Worm (Caenorhabditis elegans) whole organism, mixed stage, embryonic: ENCODE results near the gene Y59A8B.8.

ENCODE experiments used
- ceh-39 ChIP-seq: fragments of 150-350 bp; optimal IDR thresholded peaks from 2 replicates; lab custom pipeline; 2014; ENCODE audit warnings: missing biosample characterization, missing genetic modification characterization
- ham-2 ChIP-seq: fragments of 200-800 bp; sonication (Bioruptor generic); optimal IDR thresholded peaks from 2 replicates; lab custom pipeline; 2018; ENCODE audit warnings: mild to moderate bottlenecking, missing genetic modification characterization, missing compliant biosample characterization
- lin-32 ChIP-seq: fragments of 200-800 bp; sonication (Bioruptor generic); optimal IDR thresholded peaks from 2 replicates; lab custom pipeline; 2018; ENCODE audit warnings: mild to moderate bottlenecking, missing genetic modification characterization, missing compliant biosample characterization
- lsy-2 ChIP-seq: fragments of 150-350 bp; optimal IDR thresholded peaks from 2 replicates; lab custom pipeline; 2014; ENCODE audit warnings: missing biosample characterization, missing genetic modification characterization
- nhr-237 ChIP-seq: fragments of 150-350 bp; optimal IDR thresholded peaks from 2 replicates; lab custom pipeline; 2014; ENCODE audit warnings: missing biosample characterization, missing genetic modification characterization
- ztf-11 ChIP-seq: fragments of 150-350 bp; optimal IDR thresholded peaks from 2 replicates; lab custom pipeline; 2014; ENCODE audit warnings: missing biosample characterization, missing genetic modification characterization

DNA sequence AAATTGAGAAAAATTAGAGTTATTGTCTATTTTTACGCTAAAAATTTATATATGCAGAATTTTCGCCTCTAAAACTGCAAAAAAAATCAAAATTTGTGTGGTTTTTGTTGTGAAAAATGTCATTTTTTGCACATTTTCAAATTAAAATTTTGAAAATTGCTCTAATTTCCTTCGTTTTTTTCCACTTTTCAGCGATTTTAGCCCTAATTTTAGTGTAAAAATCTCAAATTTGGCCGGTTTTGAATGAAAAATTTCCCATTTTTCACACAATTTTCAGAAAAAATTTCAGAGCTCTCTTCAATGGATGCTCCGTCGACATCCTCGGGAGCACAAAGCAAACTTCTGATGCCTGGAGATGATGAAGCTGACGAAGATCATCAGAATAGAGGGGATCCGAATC is 32.3 kb upstream of the Y59A8B.8 start, which contains the start of gene par-4:
- TF ChIP-seq ztf-11 (no peak), lin-32 (GFP tag; lab: Kevin White, UChicago) (no peak), ham-2 (no peak), nhr-237 (no peak), lsy-2 (no peak), ceh-39 (no peak)
